Worm (Caenorhabditis elegans): ENCODE results near the gene smvt-1.

DNA sequence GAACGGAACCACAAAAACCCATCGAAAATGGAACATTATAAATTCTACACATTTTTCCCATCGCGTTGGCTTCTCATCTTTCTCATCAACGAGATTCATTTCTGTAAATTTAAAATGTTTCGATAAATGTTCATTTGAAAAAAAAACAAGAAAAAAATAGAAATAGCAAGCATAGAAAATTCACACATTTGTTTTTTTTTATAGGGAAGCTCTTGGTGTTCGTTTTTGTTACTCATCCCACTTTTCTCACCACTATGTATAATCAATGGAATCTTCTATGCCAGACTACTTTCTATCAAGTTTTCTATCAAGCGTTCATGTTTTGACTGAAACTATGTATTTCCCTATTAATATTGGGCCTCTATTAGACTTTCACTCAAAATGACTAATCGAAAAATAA, 15.3 kb upstream of the smvt-1 start, which contains the start of gene dhcr-24:
- TF ChIP-seq F22D6.2 (tag; optimal IDR thresholded peaks at IDR 0.05) (no peak), tlf-1 (GFP tag; optimal IDR thresholded peaks at IDR 0.05) (no peak), madf-6 (GFP tag; IDR thresholded peaks at IDR 0.05) (no peak), ceh-100 (GFP tag; IDR thresholded peaks at IDR 0.05) (no peak), ceh-40 (GFP tag; IDR thresholded peaks at IDR 0.05) (no peak), ama-1 (optimal IDR thresholded peaks at IDR 0.05) (no peak), ama-1 (GFP tag; optimal IDR thresholded peaks at IDR 0.05) (no peak), pha-4 (tag; optimal IDR thresholded peaks at IDR 0.05) (no peak), rec-8 (tag; optimal IDR thresholded peaks at IDR 0.05) (no peak), F10E7.11 (tag; optimal IDR thresholded peaks at IDR 0.05) (no peak), lin-35 (GFP tag; optimal IDR thresholded peaks at IDR 0.05) (no peak), lsy-27 (tag; optimal IDR thresholded peaks at IDR 0.05; ENCODE audit: borderline replicate concordance, insufficient read depth) (no peak), ccch-3 (GFP tag; optimal IDR thresholded peaks at IDR 0.05) (no peak)

Data from whole organism, young adult.